Fruit fly (Drosophila melanogaster) Kc167 (cell line): ENCODE data around the gene CG11085.

Source experiments
- h ChIP-seq: fragments of >200 bp; optimal IDR thresholded peaks from 3 replicates; lab custom pipeline; 2018; ENCODE audit warnings: missing external identifiers
- psq ChIP-seq: fragments of >200 bp; optimal IDR thresholded peaks from 2 replicates; lab custom pipeline; 2017; ENCODE audit warnings: missing external identifiers

DNA sequence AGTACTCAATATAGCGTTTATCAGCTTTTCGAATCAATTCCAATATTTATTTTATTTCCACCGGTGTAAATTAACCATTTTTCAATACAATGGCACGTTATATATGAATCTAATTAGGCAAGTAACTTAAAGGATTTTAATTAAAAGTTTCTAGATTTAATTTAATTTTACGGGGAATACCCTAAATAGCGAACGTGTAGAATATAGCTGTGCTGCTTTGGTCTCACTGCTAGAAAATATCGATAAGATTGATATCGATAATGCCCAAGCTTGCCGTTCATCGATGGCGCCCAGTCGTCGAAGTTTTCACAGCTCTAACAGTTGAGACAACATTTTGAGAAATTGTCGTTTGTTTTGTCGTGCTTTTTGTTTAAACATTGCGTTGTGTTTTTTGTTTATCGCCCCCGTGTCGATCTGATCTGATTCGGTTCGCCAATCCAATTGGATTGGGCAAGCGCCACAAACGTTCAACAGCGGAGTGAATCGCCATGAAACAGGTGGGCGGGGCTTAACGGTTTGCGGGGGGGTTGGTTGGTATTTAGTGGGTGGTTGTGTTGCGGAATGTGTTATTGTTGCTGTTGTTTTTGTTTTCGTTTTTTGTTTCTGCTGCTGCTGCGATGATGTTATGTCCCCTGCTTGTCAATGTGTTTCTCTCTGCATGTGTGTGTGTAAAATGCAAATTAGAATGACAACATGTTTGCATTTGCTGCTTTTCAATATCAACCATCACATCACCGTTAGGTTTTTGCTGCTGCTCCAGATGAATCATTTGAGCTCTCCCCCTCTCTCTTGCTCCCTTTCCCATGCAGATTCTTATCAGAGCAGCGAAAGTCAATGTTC is 15.4 kb downstream of the CG11085 start, which contains the start of gene Tomosyn:
- TF ChIP-seq h (lab: Kevin White, UChicago) (no peak), psq (lab: Kevin White, UChicago) (no peak)
